Worm (Caenorhabditis elegans) whole organism, L2 larva: ENCODE results near the gene ttc-39B.

Experiments used
- F13H6.1 ChIP-seq: sonication (generic microtip); optimal IDR thresholded peaks from 2 replicates; lab custom pipeline; 2016; ENCODE audit warnings: missing genetic modification characterization, missing compliant biosample characterization
- ZK546.5 ChIP-seq: sonication (generic microtip); optimal IDR thresholded peaks from 2 replicates; lab custom pipeline; 2017; ENCODE audit warnings: missing biosample characterization, missing genetic modification characterization
- aly-2 ChIP-seq: fragments of 150-350 bp; optimal IDR thresholded peaks from 2 replicates; lab custom pipeline; 2014; ENCODE audit warnings: missing biosample characterization, missing genetic modification characterization
- ama-1 ChIP-seq: fragments of 150-350 bp; optimal IDR thresholded peaks from 2 replicates; lab custom pipeline; 2018; ENCODE audit warnings: inconsistent platforms
- ceh-16 ChIP-seq: fragments of 150-350 bp; optimal IDR thresholded peaks from 2 replicates; lab custom pipeline; 2014; ENCODE audit warnings: missing biosample characterization, missing genetic modification characterization
- ceh-82 ChIP-seq: fragments of 150-350 bp; optimal IDR thresholded peaks from 2 replicates; lab custom pipeline; 2014; ENCODE audit warnings: missing biosample characterization, missing genetic modification characterization
- crh-2 ChIP-seq: sonication (generic microtip); optimal IDR thresholded peaks from 2 replicates; lab custom pipeline; 2017; ENCODE audit warnings: missing biosample characterization, missing genetic modification characterization
- dmd-4 ChIP-seq: sonication (generic microtip); optimal IDR thresholded peaks from 2 replicates; lab custom pipeline; 2017; ENCODE audit warnings: missing biosample characterization, missing genetic modification characterization
- egl-27 ChIP-seq: sonication (generic microtip); optimal IDR thresholded peaks from 3 replicates; lab custom pipeline; 2017; ENCODE audit warnings: missing biosample characterization, missing genetic modification reagents, missing genetic modification characterization
- elt-1 ChIP-seq: fragments of 150-350 bp; optimal IDR thresholded peaks from 2 replicates; lab custom pipeline; 2014; ENCODE audit warnings: missing biosample characterization, missing genetic modification characterization
- fos-1 ChIP-seq: fragments of 150-350 bp; optimal IDR thresholded peaks from 2 replicates; lab custom pipeline; 2014; ENCODE audit warnings: missing biosample characterization, missing genetic modification characterization
- lin-11 ChIP-seq: fragments of 150-350 bp; sonication (generic microtip); optimal IDR thresholded peaks from 2 replicates; lab custom pipeline; 2014; ENCODE audit warnings: missing biosample characterization, missing genetic modification characterization, inconsistent platforms, mixed read lengths
- lin-13 ChIP-seq: fragments of 150-350 bp; optimal IDR thresholded peaks from 2 replicates; lab custom pipeline; 2014; ENCODE audit warnings: missing biosample characterization, missing genetic modification reagents, missing genetic modification characterization
- lsy-2 ChIP-seq, 2 experiments: fragments of 150-350 bp in 1 of 2; sonication (generic microtip) in 1 of 2; optimal IDR thresholded peaks; 2 replicates each; lab custom pipeline; 2014 to 2017; ENCODE audit warnings: missing biosample characterization in 2 of 2, missing genetic modification characterization in 2 of 2
- mab-5 ChIP-seq: fragments of 150-350 bp; optimal IDR thresholded peaks from 2 replicates; lab custom pipeline; 2014; ENCODE audit warnings: missing biosample characterization, missing genetic modification characterization
- mdl-1 ChIP-seq, 2 experiments: fragments of 150-350 bp in 1 of 2; sonication (generic microtip) in 1 of 2; optimal IDR thresholded peaks; 2 replicates each; lab custom pipeline; 2017; ENCODE audit warnings: missing biosample characterization in 2 of 2, missing genetic modification characterization in 2 of 2
- nhr-11 ChIP-seq: fragments of 150-350 bp; optimal IDR thresholded peaks from 2 replicates; lab custom pipeline; 2014; ENCODE audit warnings: missing biosample characterization, missing genetic modification characterization
- nhr-129 ChIP-seq: fragments of 150-350 bp; optimal IDR thresholded peaks from 2 replicates; lab custom pipeline; 2014; ENCODE audit warnings: missing biosample characterization, missing genetic modification characterization
- nhr-21 ChIP-seq: fragments of 150-350 bp; optimal IDR thresholded peaks from 2 replicates; lab custom pipeline; 2014; ENCODE audit warnings: missing biosample characterization, missing genetic modification characterization
- nhr-23 ChIP-seq: fragments of 150-350 bp; optimal IDR thresholded peaks from 2 replicates; lab custom pipeline; 2014; ENCODE audit warnings: missing biosample characterization, missing genetic modification reagents, missing genetic modification characterization
- nhr-6 ChIP-seq: fragments of 150-350 bp; optimal IDR thresholded peaks from 2 replicates; lab custom pipeline; 2014; ENCODE audit warnings: missing biosample characterization, missing genetic modification characterization
- nhr-77 ChIP-seq: fragments of 150-350 bp; optimal IDR thresholded peaks from 2 replicates; lab custom pipeline; 2014; ENCODE audit warnings: missing biosample characterization, missing genetic modification characterization
- peb-1 ChIP-seq: fragments of 150-350 bp; optimal IDR thresholded peaks from 2 replicates; lab custom pipeline; 2014; ENCODE audit warnings: missing biosample characterization, missing genetic modification characterization
- skn-1 ChIP-seq: sonication (generic microtip); optimal IDR thresholded peaks from 2 replicates; lab custom pipeline; 2017; ENCODE audit warnings: missing biosample characterization, missing genetic modification characterization
- sma-9 ChIP-seq, 2 experiments: fragments of 150-350 bp in 1 of 2; sonication (generic microtip) in 1 of 2; optimal IDR thresholded peaks; 2 replicates each; lab custom pipeline; 2014 to 2016; ENCODE audit warnings: missing genetic modification characterization in 2 of 2, mild to moderate bottlenecking in 1 of 2, missing biosample characterization in 1 of 2, missing compliant biosample characterization in 1 of 2, missing genetic modification reagents in 1 of 2, moderate library complexity in 1 of 2
- snpc-4 ChIP-seq: fragments of 150-350 bp; optimal IDR thresholded peaks from 2 replicates; lab custom pipeline; 2014; ENCODE audit warnings: missing biosample characterization, missing genetic modification characterization
- unc-39 ChIP-seq: fragments of 150-350 bp; optimal IDR thresholded peaks from 2 replicates; lab custom pipeline; 2014; ENCODE audit warnings: missing biosample characterization, missing genetic modification characterization
- unc-55 ChIP-seq: fragments of 150-350 bp; sonication (generic microtip); optimal IDR thresholded peaks from 3 replicates; lab custom pipeline; 2014; ENCODE audit warnings: missing biosample characterization, missing genetic modification reagents, missing genetic modification characterization
- zag-1 ChIP-seq: fragments of 150-350 bp; optimal IDR thresholded peaks from 2 replicates; lab custom pipeline; 2014; ENCODE audit warnings: missing biosample characterization, missing genetic modification characterization
- ztf-1 ChIP-seq: fragments of 200-800 bp; sonication (Bioruptor generic); conservative IDR thresholded peaks from 2 replicates; pipeline ENCODE4 v1.3.6; 2022; ENCODE audit warnings: missing genetic modification characterization, missing compliant biosample characterization
- ztf-11 ChIP-seq: sonication (generic microtip); optimal IDR thresholded peaks from 2 replicates; lab custom pipeline; 2017; ENCODE audit warnings: missing biosample characterization, missing genetic modification characterization
- ztf-4 ChIP-seq: fragments of 150-350 bp; optimal IDR thresholded peaks from 2 replicates; lab custom pipeline; 2014; ENCODE audit warnings: missing biosample characterization, missing genetic modification characterization

Gene ttc-39B

ce11 chrII:6311459-6311858 lies 22.3 kb downstream of the ttc-39B start:
- TF ChIP-seq lsy-2 (tag; optimal IDR thresholded peaks at IDR 0.05; lab: Kevin White, UChicago): peak in 1 of 2 experiments; percentile 10
- TF ChIP-seq elt-1 (tag; lab: Kevin White, UChicago): no peak

ce11 chrII:6309198-6309597 lies 24.6 kb downstream of the ttc-39B start, which contains the start of gene glb-10:
glb-10 (minus strand) TSS chrII:6309298.
- TF ChIP-seq peb-1 (tag; lab: Kevin White, UChicago): no peak
- TF ChIP-seq ceh-82 (tag; lab: Kevin White, UChicago): no peak

- TF ChIP-seq nhr-6: no peak
- TF ChIP-seq egl-27 (tag; lab: Kevin White, UChicago): no peak
- TF ChIP-seq fos-1: no peak
- no peak for TF ChIP-seq lsy-2 (tag; optimal IDR thresholded peaks at IDR 0.05; lab: Kevin White, UChicago)
- no peak for TF ChIP-seq crh-2 (tag; lab: Kevin White, UChicago)
- TF ChIP-seq ztf-1 (GFP tag; lab: Robert Waterston, UW): no peak
- no peak for TF ChIP-seq ztf-11
- TF ChIP-seq nhr-77: no peak
- no peak for TF ChIP-seq skn-1 (tag; lab: Kevin White, UChicago)
Measured at ce11 chrII:6306125-6306524, 27.7 kb downstream of the ttc-39B start, which contains the start of gene C29F5.8. C29F5.8 (plus strand) TSS chrII:6306425.

DNA sequence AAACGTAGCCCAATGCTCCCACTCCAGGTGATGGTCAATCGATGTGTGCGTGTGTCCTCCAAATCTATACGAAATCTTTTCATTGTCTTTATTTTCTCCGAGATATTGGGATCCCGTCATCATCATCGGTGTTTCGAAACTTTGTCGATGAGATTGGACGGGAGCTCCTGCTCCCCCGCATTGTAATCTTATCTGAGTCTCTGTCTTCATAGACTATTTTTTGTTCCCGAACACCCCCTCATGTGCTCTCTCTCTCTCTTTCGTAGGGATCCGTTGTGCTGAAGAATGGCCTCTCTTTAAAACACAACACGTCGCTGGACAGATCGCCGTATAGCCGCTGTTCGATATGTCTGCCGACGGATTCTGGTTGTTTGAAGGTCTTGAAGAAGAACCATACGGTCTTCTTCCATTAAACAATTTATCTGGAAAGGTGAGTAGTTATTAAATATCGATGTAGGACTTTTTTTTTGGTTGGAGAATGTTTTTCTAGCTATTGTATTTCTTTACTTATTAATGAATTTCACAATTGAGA lies 30.5 kb downstream of the ttc-39B start, which contains the start of gene C29F5.1:
TSS of gene C29F5.1 (plus strand) at position 317 of the 532 bp plus-strand sequence.
- TF ChIP-seq F13H6.1 (peak; percentile 11), sma-9 (GFP tag; optimal IDR thresholded peaks at IDR 0.05; lab: Kevin White, UChicago) (peak; percentile 6), sma-9 (tag; optimal IDR thresholded peaks at IDR 0.05; lab: Kevin White, UChicago) (no peak), nhr-129 (peak; percentile 46), elt-1 (tag; lab: Kevin White, UChicago) (no peak)

ce11 chrII:6294261-6294660 lies 39.5 kb downstream of the ttc-39B start, which contains the start of gene mps-1:
mps-1 (minus strand) TSS chrII:6294361.
- no peak for TF ChIP-seq lin-13 (GFP tag; lab: Kevin White, UChicago)
- no peak for TF ChIP-seq ama-1 (lab: Kevin White, UChicago)
- no peak for TF ChIP-seq nhr-11
- TF ChIP-seq lin-11 (tag; lab: Kevin White, UChicago): no peak
- no peak for TF ChIP-seq F13H6.1
- TF ChIP-seq zag-1 (tag; lab: Kevin White, UChicago): no peak
- no peak for TF ChIP-seq ztf-4 (tag; lab: Kevin White, UChicago)
- TF ChIP-seq elt-1 (tag; lab: Kevin White, UChicago): no peak
- TF ChIP-seq unc-55 (GFP tag; lab: Kevin White, UChicago): no peak
- no peak for TF ChIP-seq lsy-2 (tag; optimal IDR thresholded peaks at IDR 0.05; lab: Kevin White, UChicago)
- TF ChIP-seq nhr-23: no peak
- no peak for TF ChIP-seq nhr-129
- no peak for TF ChIP-seq mdl-1 (tag; optimal IDR thresholded peaks at IDR 0.05; lab: Kevin White, UChicago)
- TF ChIP-seq snpc-4 (tag; lab: Kevin White, UChicago): no peak
- no peak for TF ChIP-seq ZK546.5 (tag; lab: Kevin White, UChicago)
- no peak for TF ChIP-seq aly-2 (tag; lab: Kevin White, UChicago)
- no peak for TF ChIP-seq nhr-21 (tag; lab: Kevin White, UChicago)

DNA sequence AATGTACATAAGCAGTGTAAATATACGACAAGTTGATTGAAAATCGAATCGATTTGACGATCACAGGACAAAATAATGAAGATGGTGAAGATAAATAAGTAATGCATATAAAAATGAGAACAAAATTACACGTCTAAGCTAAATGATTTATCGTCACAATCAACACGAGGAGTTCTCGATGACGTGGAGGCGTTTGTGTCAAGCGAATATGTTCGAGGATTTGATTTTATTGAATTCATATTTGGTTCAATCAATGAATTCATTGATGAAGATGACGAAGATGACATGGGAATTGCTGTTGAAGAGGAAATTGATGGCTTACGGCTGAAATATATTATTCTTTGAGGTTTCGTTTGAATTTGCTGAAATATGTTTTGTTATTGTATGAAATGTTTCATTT lies 41.3 kb downstream of the ttc-39B start, which contains the start of gene nyn-3:
TSS of gene nyn-3 (minus strand) at position 101 of the 400 bp plus-strand sequence.
- TF ChIP-seq ceh-16 (tag; lab: Kevin White, UChicago): no peak
- no peak for TF ChIP-seq unc-39 (tag; lab: Kevin White, UChicago)
- no peak for TF ChIP-seq mdl-1 (tag; optimal IDR thresholded peaks at IDR 0.05; lab: Kevin White, UChicago)
- TF ChIP-seq lin-11 (tag; lab: Kevin White, UChicago): no peak
- no peak for TF ChIP-seq peb-1 (tag; lab: Kevin White, UChicago)
- TF ChIP-seq crh-2 (tag; lab: Kevin White, UChicago): no peak
- TF ChIP-seq ZK546.5 (tag; lab: Kevin White, UChicago): no peak
- TF ChIP-seq dmd-4 (tag; lab: Kevin White, UChicago): no peak
- TF ChIP-seq lsy-2 (tag; optimal IDR thresholded peaks at IDR 0.05; lab: Kevin White, UChicago): no peak
- no peak for TF ChIP-seq mab-5 (tag; lab: Kevin White, UChicago)
